Worm (Caenorhabditis elegans) whole organism, L1 larva: ENCODE data around the gene actl-1.

Experiments
- C16A3.4 ChIP-seq: fragments of 150-350 bp; optimal IDR thresholded peaks from 2 replicates; lab custom pipeline; 2014; ENCODE audit warnings: missing biosample characterization, missing genetic modification characterization
- C34B4.2 ChIP-seq: sonication (generic microtip); optimal IDR thresholded peaks from 2 replicates; lab custom pipeline; 2017; ENCODE audit warnings: mild to moderate bottlenecking, missing genetic modification characterization, missing compliant biosample characterization
- Y116A8C.19 ChIP-seq: sonication (generic microtip); optimal IDR thresholded peaks from 2 replicates; lab custom pipeline; 2016; ENCODE audit warnings: missing compliant biosample characterization, missing genetic modification characterization, borderline replicate concordance
- aly-2 ChIP-seq: fragments of 150-350 bp; optimal IDR thresholded peaks from 2 replicates; lab custom pipeline; 2014; ENCODE audit warnings: missing biosample characterization, missing genetic modification characterization
- ceh-63 ChIP-seq: fragments of 200-800 bp; sonication (Bioruptor generic); optimal IDR thresholded peaks from 2 replicates; lab custom pipeline; 2018; ENCODE audit warnings: mild to moderate bottlenecking, missing genetic modification characterization, missing compliant biosample characterization
- ceh-8 ChIP-seq: fragments of 200-800 bp; sonication (Bioruptor generic); optimal IDR thresholded peaks from 2 replicates; lab custom pipeline; 2018; ENCODE audit warnings: mild to moderate bottlenecking, missing genetic modification characterization, moderate library complexity, missing compliant biosample characterization
- ceh-82 ChIP-seq, 3 experiments: fragments of 150-350 bp in 1 of 3; sonication (generic microtip) in 2 of 3; optimal IDR thresholded peaks; 2 replicates each; lab custom pipeline; 2014 to 2017; ENCODE audit warnings: missing biosample characterization in 3 of 3, missing genetic modification characterization in 3 of 3
- ceh-90 ChIP-seq: sonication (generic microtip); optimal IDR thresholded peaks from 2 replicates; lab custom pipeline; 2016; ENCODE audit warnings: missing genetic modification characterization, missing compliant biosample characterization
- dpl-1 ChIP-seq, 3 experiments: fragments of 150-350 bp in 2 of 3; sonication (generic microtip) in 1 of 3; optimal IDR thresholded peaks; 2 replicates each; lab custom pipeline; 2014 to 2017; ENCODE audit warnings: missing biosample characterization in 3 of 3, missing genetic modification characterization in 3 of 3, missing genetic modification reagents in 3 of 3
- dsc-1 ChIP-seq: sonication (generic microtip); optimal IDR thresholded peaks from 2 replicates; lab custom pipeline; 2016; ENCODE audit warnings: mild to moderate bottlenecking, missing genetic modification characterization, missing compliant biosample characterization
- elt-2 ChIP-seq: sonication (generic microtip); optimal IDR thresholded peaks from 2 replicates; lab custom pipeline; 2016; ENCODE audit warnings: missing genetic modification characterization, mild to moderate bottlenecking, inconsistent platforms, missing compliant biosample characterization, missing genetic modification reagents
- elt-3 ChIP-seq, 6 experiments: fragments of 150-350 bp in 1 of 6; sonication (generic microtip); optimal IDR thresholded peaks; 2 replicates each; lab custom pipeline; 2017 to 2018; ENCODE audit warnings: missing biosample characterization in 6 of 6, missing genetic modification characterization in 6 of 6, inconsistent platforms in 1 of 6
- fkh-10 ChIP-seq: sonication (generic microtip); optimal IDR thresholded peaks from 2 replicates; lab custom pipeline; 2017; ENCODE audit warnings: missing biosample characterization, missing genetic modification reagents, missing genetic modification characterization
- fkh-4 ChIP-seq: sonication (generic microtip); optimal IDR thresholded peaks from 2 replicates; lab custom pipeline; 2016; ENCODE audit warnings: missing compliant biosample characterization, missing genetic modification characterization, borderline replicate concordance
- fkh-8 ChIP-seq: sonication (generic microtip); optimal IDR thresholded peaks from 2 replicates; lab custom pipeline; 2016; ENCODE audit warnings: mild to moderate bottlenecking, missing genetic modification characterization, missing compliant biosample characterization
- grh-1 ChIP-seq: fragments of 200-800 bp; sonication (Bioruptor generic); IDR thresholded peaks from 2 replicates; pipeline ENCODE4 v1.3.6; 2022; ENCODE audit warnings: missing genetic modification reagents, missing genetic modification characterization, missing compliant biosample characterization
- hpl-2 ChIP-seq: fragments of 150-350 bp; optimal IDR thresholded peaks from 2 replicates; lab custom pipeline; 2014; ENCODE audit warnings: missing biosample characterization, missing genetic modification reagents, missing genetic modification characterization
- lin-14 ChIP-seq: fragments of 200-800 bp; sonication (Bioruptor generic); optimal IDR thresholded peaks from 2 replicates; lab custom pipeline; 2018; ENCODE audit warnings: mild to moderate bottlenecking, missing genetic modification characterization, moderate library complexity, missing compliant biosample characterization
- lin-15B ChIP-seq: fragments of 150-350 bp; sonication (generic microtip); optimal IDR thresholded peaks from 3 replicates; lab custom pipeline; 2014; ENCODE audit warnings: missing biosample characterization, missing genetic modification characterization
- lin-35 ChIP-seq, 2 experiments: fragments of 150-350 bp; optimal IDR thresholded peaks; 2 replicates each; lab custom pipeline; 2014; ENCODE audit warnings: missing biosample characterization in 2 of 2, missing genetic modification characterization in 2 of 2, missing genetic modification reagents in 2 of 2
- lin-39 ChIP-seq: fragments of 150-350 bp; optimal IDR thresholded peaks from 2 replicates; lab custom pipeline; 2014; ENCODE audit warnings: missing biosample characterization, missing genetic modification reagents, missing genetic modification characterization
- mdl-1 ChIP-seq, 2 experiments: fragments of 150-350 bp; optimal IDR thresholded peaks; 2 replicates each; lab custom pipeline; 2014 to 2017; ENCODE audit warnings: missing biosample characterization in 2 of 2, missing genetic modification characterization in 2 of 2, inconsistent platforms in 1 of 2
- mep-1 ChIP-seq: fragments of 150-350 bp; optimal IDR thresholded peaks from 2 replicates; lab custom pipeline; 2014; ENCODE audit warnings: missing biosample characterization, missing genetic modification characterization
- nhr-11 ChIP-seq: fragments of 150-350 bp; optimal IDR thresholded peaks from 2 replicates; lab custom pipeline; 2014; ENCODE audit warnings: missing biosample characterization, missing genetic modification characterization
- nhr-19 ChIP-seq: fragments of 200-800 bp; sonication (Bioruptor generic); conservative IDR thresholded peaks from 2 replicates; pipeline ENCODE4 v1.3.6; 2022; ENCODE audit warnings: missing genetic modification characterization, missing compliant biosample characterization
- nhr-20 ChIP-seq: sonication (generic microtip); optimal IDR thresholded peaks from 2 replicates; lab custom pipeline; 2016; ENCODE audit warnings: mild to moderate bottlenecking, missing genetic modification characterization, missing compliant biosample characterization
- nhr-47 ChIP-seq: sonication (generic microtip); optimal IDR thresholded peaks from 2 replicates; lab custom pipeline; 2016; ENCODE audit warnings: mild to moderate bottlenecking, missing genetic modification characterization, moderate library complexity, missing compliant biosample characterization
- nhr-71 ChIP-seq: sonication (generic microtip); optimal IDR thresholded peaks from 2 replicates; lab custom pipeline; 2016; ENCODE audit warnings: mild to moderate bottlenecking, missing genetic modification characterization, moderate library complexity, missing compliant biosample characterization
- nhr-85 ChIP-seq: sonication (generic microtip); peaks from one replicate; lab custom pipeline; 2016; ENCODE audit warnings: missing genetic modification characterization, inconsistent platforms, missing compliant biosample characterization
- pag-3 ChIP-seq: sonication (generic microtip); optimal IDR thresholded peaks from 2 replicates; lab custom pipeline; 2017; ENCODE audit warnings: missing genetic modification characterization, mild to moderate bottlenecking, missing compliant biosample characterization, antibody characterized with exemption, borderline replicate concordance; ENCODE audit not compliant: insufficient read depth
- pax-3 ChIP-seq: fragments of 200-800 bp; sonication (Bioruptor generic); optimal IDR thresholded peaks from 2 replicates; lab custom pipeline; 2018; ENCODE audit warnings: mild to moderate bottlenecking, missing genetic modification characterization, moderate library complexity, missing compliant biosample characterization
- pqm-1 ChIP-seq: sonication (generic microtip); optimal IDR thresholded peaks from 3 replicates; lab custom pipeline; 2017; ENCODE audit warnings: missing biosample characterization, missing genetic modification characterization
- rnt-1 ChIP-seq: sonication (generic microtip); optimal IDR thresholded peaks from 2 replicates; lab custom pipeline; 2016; ENCODE audit warnings: mild to moderate bottlenecking, missing genetic modification characterization, moderate library complexity, missing compliant biosample characterization
- snpc-4 ChIP-seq: fragments of 150-350 bp; optimal IDR thresholded peaks from 2 replicates; lab custom pipeline; 2014; ENCODE audit warnings: missing biosample characterization, missing genetic modification characterization
- sox-4 ChIP-seq: sonication (generic microtip); optimal IDR thresholded peaks from 2 replicates; lab custom pipeline; 2016; ENCODE audit warnings: missing genetic modification characterization, missing compliant biosample characterization
- sptf-1 ChIP-seq: fragments of 150-350 bp; optimal IDR thresholded peaks from 2 replicates; lab custom pipeline; 2014; ENCODE audit warnings: missing biosample characterization, missing genetic modification characterization
- tbx-2 ChIP-seq: sonication (generic microtip); optimal IDR thresholded peaks from 2 replicates; lab custom pipeline; 2016; ENCODE audit warnings: missing genetic modification characterization, missing compliant biosample characterization
- tlp-1 ChIP-seq: fragments of 150-350 bp; optimal IDR thresholded peaks from 2 replicates; lab custom pipeline; 2014; ENCODE audit warnings: missing biosample characterization, missing genetic modification characterization
- unc-130 ChIP-seq: fragments of 150-350 bp; optimal IDR thresholded peaks from 2 replicates; lab custom pipeline; 2017; ENCODE audit warnings: missing biosample characterization, missing genetic modification characterization, inconsistent platforms
- unc-30 ChIP-seq: sonication (generic microtip); optimal IDR thresholded peaks from 2 replicates; lab custom pipeline; 2017; ENCODE audit warnings: missing biosample characterization, missing genetic modification characterization
- unc-86 ChIP-seq: sonication (generic microtip); optimal IDR thresholded peaks from 2 replicates; lab custom pipeline; 2016; ENCODE audit warnings: missing genetic modification characterization, missing compliant biosample characterization
- zag-1 ChIP-seq: fragments of 150-350 bp; optimal IDR thresholded peaks from 2 replicates; lab custom pipeline; 2014; ENCODE audit warnings: missing biosample characterization, missing genetic modification characterization
- zip-4 ChIP-seq: fragments of 200-800 bp; sonication (Bioruptor generic); optimal IDR thresholded peaks from 2 replicates; lab custom pipeline; 2018; ENCODE audit warnings: mild to moderate bottlenecking, missing genetic modification characterization, moderate library complexity, missing compliant biosample characterization
- ztf-11 ChIP-seq, 2 experiments: sonication (generic microtip); optimal IDR thresholded peaks; 2 replicates each; lab custom pipeline; 2016 to 2017; ENCODE audit warnings: missing genetic modification characterization in 2 of 2, missing biosample characterization in 1 of 2, missing compliant biosample characterization in 1 of 2

The actl-1 gene

DNA sequence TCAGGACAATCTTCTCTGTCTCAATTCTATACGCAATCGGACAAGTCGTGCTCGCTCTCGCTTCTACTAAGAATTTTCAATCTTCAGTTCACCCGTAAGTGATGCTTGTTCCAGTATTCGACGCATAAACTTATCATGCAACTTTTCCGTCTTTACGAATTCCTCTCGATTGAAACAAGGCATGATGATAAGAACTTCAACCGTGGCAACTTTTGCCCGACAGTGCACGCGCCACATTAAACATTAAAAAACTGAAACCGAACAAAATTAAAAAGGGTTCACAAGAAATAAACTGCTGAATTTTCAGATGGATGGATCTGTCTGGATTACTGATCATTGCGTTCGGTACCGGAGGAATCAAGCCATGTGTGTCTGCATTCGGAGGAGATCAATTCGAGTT is 41.2 kb downstream of the actl-1 start:
- TF ChIP-seq sox-4 (tag; lab: Kevin White, UChicago), result no peak
- TF ChIP-seq lin-35 (GFP tag; optimal IDR thresholded peaks at IDR 0.05; lab: Kevin White, UChicago), result no peak
- no peak for TF ChIP-seq tbx-2 (tag; lab: Kevin White, UChicago)
- TF ChIP-seq nhr-20 (tag; lab: Kevin White, UChicago), result no peak
- TF ChIP-seq ceh-82 (tag; optimal IDR thresholded peaks at IDR 0.05; lab: Kevin White, UChicago), result no peak
- TF ChIP-seq mdl-1 (tag; optimal IDR thresholded peaks at IDR 0.05; lab: Kevin White, UChicago), result no peak
- TF ChIP-seq nhr-47, result no peak
- TF ChIP-seq lin-39 (tag; lab: Kevin White, UChicago), result no peak
- no peak for TF ChIP-seq dsc-1 (tag; lab: Kevin White, UChicago)
- no peak for TF ChIP-seq sptf-1 (tag; lab: Kevin White, UChicago)
- no peak for TF ChIP-seq C16A3.4 (tag; lab: Kevin White, UChicago)
- no peak for TF ChIP-seq unc-86 (tag; lab: Kevin White, UChicago)

- TF ChIP-seq elt-2 (tag; lab: Kevin White, UChicago) (peak; percentile 60), pax-3 (tag; lab: Kevin White, UChicago) (no peak)
- TF ChIP-seq, all 84 proteins: peak for 1
Measured at ce11 chrX:6458001-6458400, 41.6 kb downstream of the actl-1 start.

- no peak for TF ChIP-seq aly-2 (tag; lab: Kevin White, UChicago)
- peak; percentile 96 for TF ChIP-seq elt-2 (tag; lab: Kevin White, UChicago)
- TF ChIP-seq mep-1 (tag; lab: Kevin White, UChicago), result no peak
- no peak for TF ChIP-seq zag-1 (tag; lab: Kevin White, UChicago)
- TF ChIP-seq elt-3 (tag; optimal IDR thresholded peaks at IDR 0.05; lab: Kevin White, UChicago), result no peak
- TF ChIP-seq unc-30 (tag; lab: Kevin White, UChicago), result no peak
- no peak for TF ChIP-seq dpl-1 (GFP tag; optimal IDR thresholded peaks at IDR 0.05; lab: Kevin White, UChicago)
- no peak for TF ChIP-seq lin-15B (tag; lab: Kevin White, UChicago)
- no peak for TF ChIP-seq nhr-47
- no peak for TF ChIP-seq hpl-2 (GFP tag; lab: Kevin White, UChicago)
- no peak for TF ChIP-seq zip-4 (GFP tag; lab: Kevin White, UChicago)
- no peak for TF ChIP-seq rnt-1 (tag; lab: Kevin White, UChicago)
- TF ChIP-seq nhr-20 (tag; lab: Kevin White, UChicago), result peak; percentile 21
- TF ChIP-seq fkh-8 (tag; lab: Kevin White, UChicago), result no peak
- TF ChIP-seq nhr-71 (tag; lab: Kevin White, UChicago), result peak; percentile 12
- no peak for TF ChIP-seq grh-1 (GFP tag; lab: Robert Waterston, UW)
- no peak for TF ChIP-seq pag-3
- TF ChIP-seq nhr-85 (tag; lab: Kevin White, UChicago), result no peak
- no peak for TF ChIP-seq tbx-2 (tag; lab: Kevin White, UChicago)
- TF ChIP-seq Y116A8C.19, result no peak
- TF ChIP-seq nhr-11, result no peak
- TF ChIP-seq ceh-90, result no peak
- no peak for TF ChIP-seq dsc-1 (tag; lab: Kevin White, UChicago)
- TF ChIP-seq sox-4 (tag; lab: Kevin White, UChicago), result no peak
- no peak for TF ChIP-seq C34B4.2
- TF ChIP-seq ztf-11 (tag; optimal IDR thresholded peaks at IDR 0.05; lab: Kevin White, UChicago), result no peak
- peak; percentile 26 for TF ChIP-seq lin-14 (GFP tag; lab: Kevin White, UChicago)
- no peak for TF ChIP-seq mdl-1 (tag; optimal IDR thresholded peaks at IDR 0.05; lab: Kevin White, UChicago)
- no peak for TF ChIP-seq fkh-4 (tag; lab: Kevin White, UChicago)
- no peak for TF ChIP-seq pax-3 (tag; lab: Kevin White, UChicago)
- no peak for TF ChIP-seq unc-130 (tag; lab: Kevin White, UChicago)
- TF ChIP-seq pqm-1 (tag; lab: Kevin White, UChicago), result peak; percentile 60
- no peak for TF ChIP-seq nhr-19 (GFP tag; lab: Robert Waterston, UW)
- no peak for TF ChIP-seq ceh-8 (GFP tag; lab: Kevin White, UChicago)
- TF ChIP-seq ceh-63 (GFP tag; lab: Kevin White, UChicago), result no peak
- no peak for TF ChIP-seq fkh-10
- peak in 1 of 2 experiments; percentile 44 for TF ChIP-seq lin-35 (GFP tag; optimal IDR thresholded peaks at IDR 0.05; lab: Kevin White, UChicago)
- no peak for TF ChIP-seq tlp-1 (tag; lab: Kevin White, UChicago)
- TF ChIP-seq snpc-4 (tag; lab: Kevin White, UChicago), result no peak
Measured at ce11 chrX:6456567-6456966, 43.1 kb downstream of the actl-1 start, which contains the start of gene pept-1. Gene pept-1, plus strand, starts transcription at chrX:6456872.
